Worm (Caenorhabditis elegans): ENCODE measurements around the gene Y75B8A.37.

ce11 chrIII:12273598-12274090 is 41.6 kb upstream of the Y75B8A.37 start, which contains the start of the genes Y75B8A.24 and Y75B8A.25:
- no peak for TF ChIP-seq egl-27 (tag; optimal IDR thresholded peaks at IDR 0.05)
- TF ChIP-seq nhr-12 (tag; optimal IDR thresholded peaks at IDR 0.05) = no peak
- TF ChIP-seq nhr-10 (tag; optimal IDR thresholded peaks at IDR 0.05) = no peak
- no peak for TF ChIP-seq lin-39 (tag; optimal IDR thresholded peaks at IDR 0.05)
- peak; percentile 77 for TF ChIP-seq nhr-25 (tag; optimal IDR thresholded peaks at IDR 0.05)
- TF ChIP-seq sma-9 (GFP tag; optimal IDR thresholded peaks at IDR 0.05) = no peak
- TF ChIP-seq sma-9 (tag; optimal IDR thresholded peaks at IDR 0.05) = no peak
- no peak for TF ChIP-seq alr-1 (tag; optimal IDR thresholded peaks at IDR 0.05)
- no peak for TF ChIP-seq ztf-11 (tag; optimal IDR thresholded peaks at IDR 0.05)
- TF ChIP-seq ceh-82 (tag; optimal IDR thresholded peaks at IDR 0.05) = no peak
- TF ChIP-seq crh-2 (tag; optimal IDR thresholded peaks at IDR 0.05) = peak; percentile 75
- no peak for TF ChIP-seq elt-3 (tag; optimal IDR thresholded peaks at IDR 0.05)
- no peak for TF ChIP-seq unc-62 (GFP tag; optimal IDR thresholded peaks at IDR 0.05)
- no peak for TF ChIP-seq dmd-4 (tag; optimal IDR thresholded peaks at IDR 0.05)

All from whole organism, L2 larva.